Fruit fly (Drosophila melanogaster): ENCODE measurements around the gene CG3862.

Gene CG3862

dm6 chr2L:866950-867744 is 41.5 kb upstream of the CG3862 start (continued):
- TF ChIP-seq CG6854 (GFP tag; optimal IDR thresholded peaks at IDR 0.05) (peak; percentile 68), CG11294 (GFP tag; IDR thresholded peaks at IDR 0.05) (peak; percentile 94), CG1621 (tag; optimal IDR thresholded peaks at IDR 0.05) (peak; percentile 84), Sox102F (GFP tag; optimal IDR thresholded peaks at IDR 0.05) (peak; percentile 94), CG8632 (GFP tag; optimal IDR thresholded peaks at IDR 0.05) (peak; percentile 91), OdsH (GFP tag; optimal IDR thresholded peaks at IDR 0.05) (peak; percentile 93), CG9139 (GFP tag; optimal IDR thresholded peaks at IDR 0.05) (peak; percentile 65), CG11762 (GFP tag; optimal IDR thresholded peaks at IDR 0.05; ENCODE audit: insufficient read depth) (peak; percentile 89), Eip78C (GFP tag) (peak; percentile 98), CG32006 (GFP tag; optimal IDR thresholded peaks at IDR 0.05) (peak; percentile 96), CG8119 (GFP tag; IDR thresholded peaks at IDR 0.05) (peak; percentile 97), Met (GFP tag; optimal IDR thresholded peaks at IDR 0.05) (peak; percentile 95), esn (GFP tag; optimal IDR thresholded peaks at IDR 0.05) (peak; percentile 96), cyc (GFP tag; optimal IDR thresholded peaks at IDR 0.05) (peak; percentile 95), topi (GFP tag; optimal IDR thresholded peaks at IDR 0.05) (peak; percentile 96), salr (GFP tag; optimal IDR thresholded peaks at IDR 0.05) (peak; percentile 85 to 87), ss (GFP tag; optimal IDR thresholded peaks at IDR 0.05) (peak; percentile 64 to 88), eg (GFP tag; IDR thresholded peaks at IDR 0.05) (peak; percentile 97)

dm6 chr2L:865851-866250 is 40.2 kb upstream of the CG3862 start:
- peak; percentile 97 for TF ChIP-seq Hr39 (GFP tag; optimal IDR thresholded peaks at IDR 0.05)
- peak; percentile 90 for TF ChIP-seq fd85E (GFP tag; optimal IDR thresholded peaks at IDR 0.05)
- TF ChIP-seq CG31627 (GFP tag; optimal IDR thresholded peaks at IDR 0.05): peak; percentile 98
- peak; percentile 98 for TF ChIP-seq esn (GFP tag; optimal IDR thresholded peaks at IDR 0.05)
- TF ChIP-seq Sox14 (GFP tag; optimal IDR thresholded peaks at IDR 0.05): peak; percentile 97
- peak; percentile 93 to 95 for TF ChIP-seq salr (GFP tag; optimal IDR thresholded peaks at IDR 0.05)
- peak; percentile 72 for TF ChIP-seq Hr38 (GFP tag; optimal IDR thresholded peaks at IDR 0.05)
- TF ChIP-seq OdsH (GFP tag; optimal IDR thresholded peaks at IDR 0.05): peak; percentile 97
- TF ChIP-seq Ets96B (tag; optimal IDR thresholded peaks at IDR 0.05): peak; percentile 93
- peak; percentile 87 to 93 for TF ChIP-seq ss (GFP tag; optimal IDR thresholded peaks at IDR 0.05)
- TF ChIP-seq cyc (GFP tag; optimal IDR thresholded peaks at IDR 0.05): peak; percentile 97
- peak; percentile 98 for TF ChIP-seq CG6792 (GFP tag; optimal IDR thresholded peaks at IDR 0.05)
- peak; percentile 93 for TF ChIP-seq Eip93F (GFP tag; optimal IDR thresholded peaks at IDR 0.05)
- peak; percentile 95 for TF ChIP-seq CG6276 (GFP tag; optimal IDR thresholded peaks at IDR 0.05)
- TF ChIP-seq Blimp-1 (GFP tag; optimal IDR thresholded peaks at IDR 0.05): peak; percentile 90
- TF ChIP-seq acj6 (GFP tag; optimal IDR thresholded peaks at IDR 0.05): peak; percentile 98
- peak; percentile 97 for TF ChIP-seq Sox15 (GFP tag; optimal IDR thresholded peaks at IDR 0.05)
- TF ChIP-seq net (GFP tag; optimal IDR thresholded peaks at IDR 0.05): peak; percentile 98
- TF ChIP-seq Hr4 (GFP tag; optimal IDR thresholded peaks at IDR 0.05): peak; percentile 98
- TF ChIP-seq achi (GFP tag; optimal IDR thresholded peaks at IDR 0.05): peak; percentile 97
- peak; percentile 94 for TF ChIP-seq Gug (GFP tag; IDR thresholded peaks at IDR 0.05)
- peak; percentile 98 for TF ChIP-seq CG8119 (GFP tag; IDR thresholded peaks at IDR 0.05)
- peak; percentile 98 for TF ChIP-seq eg (GFP tag; IDR thresholded peaks at IDR 0.05)
- peak; percentile 93 for TF ChIP-seq CG16779 (tag; optimal IDR thresholded peaks at IDR 0.05)
- TF ChIP-seq CG3032 (tag; optimal IDR thresholded peaks at IDR 0.05): peak; percentile 95
- TF ChIP-seq CG10631 (GFP tag; optimal IDR thresholded peaks at IDR 0.05): peak; percentile 97
- peak; percentile 89 for TF ChIP-seq dac (GFP tag; optimal IDR thresholded peaks at IDR 0.05)
- TF ChIP-seq spab (GFP tag; optimal IDR thresholded peaks at IDR 0.05): peak; percentile 93
- TF ChIP-seq Met (GFP tag; optimal IDR thresholded peaks at IDR 0.05): peak; percentile 98
- peak; percentile 99 for TF ChIP-seq Eip78C (GFP tag)
- TF ChIP-seq CG11294 (GFP tag; IDR thresholded peaks at IDR 0.05): peak; percentile 94
- peak; percentile 94 for TF ChIP-seq CG7368 (GFP tag; optimal IDR thresholded peaks at IDR 0.05)
- peak; percentile 97 for TF ChIP-seq CG34406 (GFP tag; optimal IDR thresholded peaks at IDR 0.05)
- TF ChIP-seq CG10669 (GFP tag; optimal IDR thresholded peaks at IDR 0.05): peak; percentile 93
- peak; percentile 100 for TF ChIP-seq svp (GFP tag)
- TF ChIP-seq lz (GFP tag; optimal IDR thresholded peaks at IDR 0.05): peak; percentile 98
- peak; percentile 99 for TF ChIP-seq CG6163 (GFP tag; IDR thresholded peaks at IDR 0.05)
- peak; percentile 97 for TF ChIP-seq CG32006 (GFP tag; optimal IDR thresholded peaks at IDR 0.05)
- TF ChIP-seq topi (GFP tag; optimal IDR thresholded peaks at IDR 0.05): peak; percentile 97
- peak; percentile 92 for TF ChIP-seq fd59A (GFP tag; optimal IDR thresholded peaks at IDR 0.05)
- TF ChIP-seq CG3919 (GFP tag; optimal IDR thresholded peaks at IDR 0.05): peak; percentile 99

Data from whole organism, prepupa.